Worm (Caenorhabditis elegans): ENCODE measurements around the gene spig-8.

DNA sequence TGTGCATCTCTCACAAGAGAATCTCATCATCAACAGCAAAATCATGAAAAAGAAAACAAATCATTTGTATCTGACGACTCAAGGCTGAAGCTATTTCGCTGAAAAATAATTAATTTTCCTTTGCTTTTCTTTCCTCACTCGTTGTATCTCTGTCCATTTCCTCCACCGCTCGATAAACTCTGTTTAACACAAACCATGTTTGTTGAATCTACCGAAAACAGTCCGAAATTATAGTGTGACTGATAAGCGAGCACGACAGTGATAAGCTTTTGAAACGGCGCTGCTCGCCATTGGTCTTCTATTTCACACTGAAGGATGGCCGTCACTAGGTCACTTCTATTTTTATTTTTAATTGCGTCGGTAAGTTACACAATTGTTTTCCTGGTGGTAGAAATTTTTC lies 20.9 kb downstream of the spig-8 start, which contains the start of gene npa-1:
- TF ChIP-seq tab-1 (GFP tag; IDR thresholded peaks at IDR 0.05) (no peak), klf-2 (GFP tag; conservative IDR thresholded peaks at IDR 0.05) (no peak), T22C8.4 (GFP tag; IDR thresholded peaks at IDR 0.05) (no peak), cog-1 (tag; optimal IDR thresholded peaks at IDR 0.05) (no peak)

Measured in whole organism, midembryonic.